Worm (Caenorhabditis elegans) whole organism, L2 larva: ENCODE measurements around the gene acs-15.

Experiments used
- egl-27 ChIP-seq: sonication (generic microtip); optimal IDR thresholded peaks from 3 replicates; lab custom pipeline; 2017; ENCODE audit warnings: missing biosample characterization, missing genetic modification reagents, missing genetic modification characterization
- elt-3 ChIP-seq: sonication (generic microtip); optimal IDR thresholded peaks from 2 replicates; lab custom pipeline; 2017; ENCODE audit warnings: missing biosample characterization, missing genetic modification characterization
- fos-1 ChIP-seq: fragments of 150-350 bp; optimal IDR thresholded peaks from 2 replicates; lab custom pipeline; 2014; ENCODE audit warnings: missing biosample characterization, missing genetic modification characterization
- lin-11 ChIP-seq: fragments of 150-350 bp; sonication (generic microtip); optimal IDR thresholded peaks from 2 replicates; lab custom pipeline; 2014; ENCODE audit warnings: missing biosample characterization, missing genetic modification characterization, inconsistent platforms, mixed read lengths
- lin-13 ChIP-seq: fragments of 150-350 bp; optimal IDR thresholded peaks from 2 replicates; lab custom pipeline; 2014; ENCODE audit warnings: missing biosample characterization, missing genetic modification reagents, missing genetic modification characterization
- lin-39 ChIP-seq: fragments of 150-350 bp; optimal IDR thresholded peaks from 2 replicates; lab custom pipeline; 2014; ENCODE audit warnings: missing biosample characterization, missing genetic modification reagents, missing genetic modification characterization
- nhr-237 ChIP-seq: fragments of 150-350 bp; optimal IDR thresholded peaks from 2 replicates; lab custom pipeline; 2014; ENCODE audit warnings: missing biosample characterization, missing genetic modification characterization
- nhr-77 ChIP-seq: fragments of 150-350 bp; optimal IDR thresholded peaks from 2 replicates; lab custom pipeline; 2014; ENCODE audit warnings: missing biosample characterization, missing genetic modification characterization
- snpc-4 ChIP-seq: fragments of 150-350 bp; optimal IDR thresholded peaks from 2 replicates; lab custom pipeline; 2014; ENCODE audit warnings: missing biosample characterization, missing genetic modification characterization
- unc-62 ChIP-seq: fragments of 150-350 bp; optimal IDR thresholded peaks from 2 replicates; lab custom pipeline; 2014; ENCODE audit warnings: missing biosample characterization, missing genetic modification reagents, missing genetic modification characterization
- zag-1 ChIP-seq: fragments of 150-350 bp; optimal IDR thresholded peaks from 2 replicates; lab custom pipeline; 2014; ENCODE audit warnings: missing biosample characterization, missing genetic modification characterization
- ztf-1 ChIP-seq: fragments of 200-800 bp; sonication (Bioruptor generic); conservative IDR thresholded peaks from 2 replicates; pipeline ENCODE4 v1.3.6; 2022; ENCODE audit warnings: missing genetic modification characterization, missing compliant biosample characterization
- ztf-11 ChIP-seq: sonication (generic microtip); optimal IDR thresholded peaks from 2 replicates; lab custom pipeline; 2017; ENCODE audit warnings: missing biosample characterization, missing genetic modification characterization

DNA sequence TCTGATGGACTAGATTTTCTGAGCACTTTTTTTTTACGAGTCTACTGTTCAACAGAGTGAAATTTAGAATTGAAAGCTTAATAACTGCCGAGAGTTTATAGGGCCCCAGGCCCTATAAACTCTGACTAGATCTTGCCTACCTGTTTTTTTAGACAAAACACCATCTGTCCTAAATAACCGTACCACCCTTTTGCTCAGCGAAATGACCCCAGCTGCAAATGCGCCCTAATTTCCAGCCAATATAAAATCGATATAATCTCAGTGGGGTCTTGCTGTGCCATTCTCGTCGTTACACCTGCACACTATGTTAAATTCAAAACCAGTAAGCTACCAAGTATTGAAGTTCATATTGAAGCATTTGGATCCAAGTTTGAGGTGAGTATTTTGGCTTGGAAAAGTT, 41.2 kb downstream of the acs-15 start, which contains the start of gene fbxc-14:
- TF ChIP-seq snpc-4 (tag; lab: Kevin White, UChicago), result no peak
- TF ChIP-seq zag-1 (tag; lab: Kevin White, UChicago), result no peak
- no peak for TF ChIP-seq nhr-237 (tag; lab: Kevin White, UChicago)
- no peak for TF ChIP-seq ztf-11
- TF ChIP-seq egl-27 (tag; lab: Kevin White, UChicago), result no peak
- TF ChIP-seq nhr-77 (tag; lab: Kevin White, UChicago), result no peak
- no peak for TF ChIP-seq lin-11 (tag; lab: Kevin White, UChicago)
- no peak for TF ChIP-seq lin-13 (GFP tag; lab: Kevin White, UChicago)
- TF ChIP-seq ztf-1 (GFP tag; lab: Robert Waterston, UW), result no peak
- TF ChIP-seq lin-39 (tag; lab: Kevin White, UChicago), result no peak
- TF ChIP-seq unc-62 (GFP tag; lab: Kevin White, UChicago), result no peak
- no peak for TF ChIP-seq fos-1 (tag; lab: Kevin White, UChicago)
- TF ChIP-seq elt-3 (tag; lab: Kevin White, UChicago), result no peak
